Worm (Caenorhabditis elegans) whole organism, L3 larva: ENCODE data around the gene fkb-3.

Experiments used
- ZK546.5 ChIP-seq: sonication (generic microtip); optimal IDR thresholded peaks from 2 replicates; lab custom pipeline; 2017; ENCODE audit warnings: missing biosample characterization, missing genetic modification characterization
- ama-1 ChIP-seq: fragments of 150-350 bp; optimal IDR thresholded peaks from 2 replicates; lab custom pipeline; 2018
- jun-1 ChIP-seq: fragments of 150-350 bp; optimal IDR thresholded peaks from 2 replicates; lab custom pipeline; 2014; ENCODE audit warnings: missing biosample characterization, missing genetic modification reagents, missing genetic modification characterization
- nhr-11 ChIP-seq: fragments of 150-350 bp; optimal IDR thresholded peaks from 2 replicates; lab custom pipeline; 2014; ENCODE audit warnings: missing biosample characterization, missing genetic modification characterization
- nhr-77 ChIP-seq: fragments of 150-350 bp; optimal IDR thresholded peaks from 2 replicates; lab custom pipeline; 2014; ENCODE audit warnings: missing biosample characterization, missing genetic modification characterization
- tbx-2 ChIP-seq: sonication (generic microtip); optimal IDR thresholded peaks from 2 replicates; lab custom pipeline; 2016; ENCODE audit warnings: mild to moderate bottlenecking, missing genetic modification characterization, missing compliant biosample characterization
- unc-39 ChIP-seq: sonication (generic microtip); optimal IDR thresholded peaks from 4 replicates; lab custom pipeline; 2017; ENCODE audit warnings: missing biosample characterization, missing genetic modification characterization
- unc-62 ChIP-seq: fragments of 150-350 bp; sonication (generic microtip); optimal IDR thresholded peaks from 4 replicates; lab custom pipeline; 2014; ENCODE audit warnings: missing biosample characterization, missing genetic modification reagents, missing genetic modification characterization

DNA sequence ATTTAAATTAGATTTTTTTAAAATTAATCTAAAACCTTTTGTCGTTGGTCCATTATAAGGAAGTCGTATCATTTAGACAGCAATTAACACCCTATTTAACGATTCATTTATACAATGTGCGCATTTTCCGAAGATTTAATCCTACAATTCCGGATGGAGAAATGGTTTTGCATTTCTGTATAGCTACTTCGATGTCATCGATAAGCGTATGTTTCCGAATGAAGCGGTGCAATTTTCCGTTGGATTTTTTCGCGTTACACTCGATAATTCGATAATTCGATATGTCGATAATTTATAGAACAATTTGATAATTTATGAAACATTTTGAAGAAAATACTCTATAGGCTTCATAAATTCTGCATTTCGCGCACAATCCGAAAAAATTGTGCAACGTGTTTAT is 50.0 kb downstream of the fkb-3 start, which contains the start of gene C13A2.10:
- TF ChIP-seq tbx-2 (tag; lab: Kevin White, UChicago) (no peak), ama-1 (lab: Kevin White, UChicago) (no peak), unc-39 (tag; lab: Kevin White, UChicago) (no peak), ZK546.5 (no peak), unc-62 (GFP tag; lab: Kevin White, UChicago) (no peak), jun-1 (tag; lab: Kevin White, UChicago) (no peak), nhr-11 (tag; lab: Kevin White, UChicago) (no peak), nhr-77 (tag; lab: Kevin White, UChicago) (no peak)
